Worm (Caenorhabditis elegans) whole organism, late embryonic: ENCODE data around the gene nstp-3.

ENCODE experiments used
- C08G9.2 ChIP-seq: sonication (generic microtip); optimal IDR thresholded peaks from 2 replicates; lab custom pipeline; 2016; ENCODE audit warnings: mild to moderate bottlenecking, missing genetic modification characterization, moderate library complexity, missing compliant biosample characterization
- F13H6.1 ChIP-seq: sonication (generic microtip); optimal IDR thresholded peaks from 2 replicates; lab custom pipeline; 2016; ENCODE audit warnings: missing genetic modification characterization, missing compliant biosample characterization
- K02D7.2 ChIP-seq: sonication (generic microtip); optimal IDR thresholded peaks from 2 replicates; lab custom pipeline; 2017; ENCODE audit warnings: mild to moderate bottlenecking, missing genetic modification characterization, missing compliant biosample characterization
- K09A11.1 ChIP-seq: sonication (generic microtip); optimal IDR thresholded peaks from 2 replicates; lab custom pipeline; 2017; ENCODE audit warnings: antibody characterized with exemption, mild to moderate bottlenecking, missing genetic modification characterization, missing compliant biosample characterization; ENCODE audit not compliant: insufficient read depth
- Y22D7AL.16 ChIP-seq: sonication (generic microtip); optimal IDR thresholded peaks from 2 replicates; lab custom pipeline; 2016; ENCODE audit warnings: missing genetic modification characterization, missing compliant biosample characterization
- ahr-1 ChIP-seq: sonication (generic microtip); optimal IDR thresholded peaks from 2 replicates; lab custom pipeline; 2016; ENCODE audit warnings: missing genetic modification characterization, missing compliant biosample characterization
- ama-1 ChIP-seq: fragments of 150-350 bp; optimal IDR thresholded peaks from 2 replicates; lab custom pipeline; 2014
- ceh-14 ChIP-seq: sonication (generic microtip); optimal IDR thresholded peaks from 2 replicates; lab custom pipeline; 2016; ENCODE audit warnings: missing genotype, missing genetic modification characterization, missing compliant biosample characterization
- ceh-22 ChIP-seq: sonication (generic microtip); optimal IDR thresholded peaks from 2 replicates; lab custom pipeline; 2017; ENCODE audit warnings: missing biosample characterization, missing genetic modification characterization
- ceh-24 ChIP-seq: sonication (generic microtip); optimal IDR thresholded peaks from 2 replicates; lab custom pipeline; 2016; ENCODE audit warnings: mild to moderate bottlenecking, missing genetic modification characterization, missing compliant biosample characterization
- ceh-31 ChIP-seq: sonication (generic microtip); optimal IDR thresholded peaks from 2 replicates; lab custom pipeline; 2016; ENCODE audit warnings: missing genetic modification characterization, missing compliant biosample characterization
- ceh-34 ChIP-seq: sonication (generic microtip); optimal IDR thresholded peaks from 2 replicates; lab custom pipeline; 2016; ENCODE audit warnings: mild to moderate bottlenecking, missing genetic modification characterization, missing compliant biosample characterization
- ceh-45 ChIP-seq: fragments of 200-800 bp; sonication (Bioruptor generic); IDR thresholded peaks from 2 replicates; pipeline ENCODE4 v1.3.6; 2022; ENCODE audit warnings: missing genetic modification reagents, missing genetic modification characterization, missing compliant biosample characterization
- che-1 ChIP-seq: sonication (generic microtip); optimal IDR thresholded peaks from 2 replicates; lab custom pipeline; 2016; ENCODE audit warnings: mild to moderate bottlenecking, missing genetic modification characterization, missing compliant biosample characterization
- elt-2 ChIP-seq: sonication (generic microtip); optimal IDR thresholded peaks from 2 replicates; lab custom pipeline; 2016; ENCODE audit warnings: missing genetic modification reagents, missing genetic modification characterization, missing compliant biosample characterization
- elt-4 ChIP-seq: sonication (generic microtip); optimal IDR thresholded peaks from 2 replicates; lab custom pipeline; 2016; ENCODE audit warnings: missing genetic modification characterization, missing compliant biosample characterization
- ets-4 ChIP-seq: sonication (generic microtip); optimal IDR thresholded peaks from 2 replicates; lab custom pipeline; 2016; ENCODE audit warnings: missing genetic modification characterization, missing compliant biosample characterization
- eyg-1 ChIP-seq: sonication (generic microtip); optimal IDR thresholded peaks from 2 replicates; lab custom pipeline; 2016; ENCODE audit warnings: missing genotype, missing genetic modification characterization, missing compliant biosample characterization
- fax-1 ChIP-seq: sonication (generic microtip); optimal IDR thresholded peaks from 2 replicates; lab custom pipeline; 2016; ENCODE audit warnings: missing genotype, missing genetic modification characterization, missing compliant biosample characterization
- fkh-6 ChIP-seq: sonication (generic microtip); optimal IDR thresholded peaks from 2 replicates; lab custom pipeline; 2016; ENCODE audit warnings: missing genetic modification characterization, missing compliant biosample characterization
- hlh-15 ChIP-seq: sonication (generic microtip); optimal IDR thresholded peaks from 2 replicates; lab custom pipeline; 2016; ENCODE audit warnings: missing genetic modification characterization, missing compliant biosample characterization
- hlh-8 ChIP-seq: sonication (generic microtip); optimal IDR thresholded peaks from 2 replicates; lab custom pipeline; 2016; ENCODE audit warnings: missing genotype, missing genetic modification characterization, missing compliant biosample characterization
- lim-6 ChIP-seq: sonication (generic microtip); optimal IDR thresholded peaks from 2 replicates; lab custom pipeline; 2016; ENCODE audit warnings: missing genetic modification characterization, missing compliant biosample characterization
- madf-2 ChIP-seq: sonication (generic microtip); optimal IDR thresholded peaks from 2 replicates; lab custom pipeline; 2017; ENCODE audit warnings: missing genetic modification characterization, missing compliant biosample characterization
- mec-3 ChIP-seq: sonication (generic microtip); optimal IDR thresholded peaks from 2 replicates; lab custom pipeline; 2016; ENCODE audit warnings: borderline replicate concordance, missing genetic modification characterization, missing compliant biosample characterization
- nfya-1 ChIP-seq: sonication (generic microtip); optimal IDR thresholded peaks from 2 replicates; lab custom pipeline; 2017; ENCODE audit warnings: missing genetic modification characterization, mild to moderate bottlenecking, missing compliant biosample characterization, antibody characterized with exemption, moderate library complexity
- nhr-11 ChIP-seq: fragments of 150-350 bp; optimal IDR thresholded peaks from 2 replicates; lab custom pipeline; 2014; ENCODE audit warnings: missing biosample characterization, missing genetic modification characterization
- nhr-232 ChIP-seq: sonication (generic microtip); optimal IDR thresholded peaks from 2 replicates; lab custom pipeline; 2016; ENCODE audit warnings: missing genetic modification characterization, missing compliant biosample characterization
- npax-4 ChIP-seq: sonication (generic microtip); optimal IDR thresholded peaks from 2 replicates; lab custom pipeline; 2016; ENCODE audit warnings: missing genetic modification characterization, missing compliant biosample characterization
- pag-3 ChIP-seq: sonication (generic microtip); optimal IDR thresholded peaks from 2 replicates; lab custom pipeline; 2016; ENCODE audit warnings: missing compliant biosample characterization, missing genetic modification characterization, borderline replicate concordance
- pat-9 ChIP-seq: fragments of 200-800 bp; sonication (Bioruptor generic); optimal IDR thresholded peaks from 2 replicates; lab custom pipeline; 2018; ENCODE audit warnings: mild to moderate bottlenecking, missing genetic modification characterization, moderate library complexity, missing compliant biosample characterization
- pax-1 ChIP-seq: fragments of 150-350 bp; optimal IDR thresholded peaks from 2 replicates; lab custom pipeline; 2014; ENCODE audit warnings: missing biosample characterization, missing genetic modification characterization
- pha-2 ChIP-seq: sonication (generic microtip); optimal IDR thresholded peaks from 2 replicates; lab custom pipeline; 2017; ENCODE audit warnings: mild to moderate bottlenecking, missing genetic modification characterization, missing compliant biosample characterization
- pha-4 ChIP-seq: fragments of 150-350 bp; optimal IDR thresholded peaks from 2 replicates; lab custom pipeline; 2018; ENCODE audit warnings: missing biosample characterization, missing genetic modification reagents, missing genetic modification characterization
- pros-1 ChIP-seq: fragments of 150-350 bp; optimal IDR thresholded peaks from 2 replicates; lab custom pipeline; 2014; ENCODE audit warnings: missing biosample characterization, missing genetic modification reagents, missing genetic modification characterization
- ref-2 ChIP-seq: sonication (generic microtip); optimal IDR thresholded peaks from 2 replicates; lab custom pipeline; 2016; ENCODE audit warnings: missing genetic modification characterization, missing compliant biosample characterization
- rnt-1 ChIP-seq: sonication (generic microtip); optimal IDR thresholded peaks from 2 replicates; lab custom pipeline; 2016; ENCODE audit warnings: missing genetic modification characterization, missing compliant biosample characterization
- sox-2 ChIP-seq: fragments of 200-800 bp; sonication (Bioruptor generic); IDR thresholded peaks from 2 replicates; pipeline ENCODE4 v1.3.6; 2022; ENCODE audit warnings: missing genetic modification reagents, missing genetic modification characterization, missing compliant biosample characterization
- sox-4 ChIP-seq: sonication (generic microtip); optimal IDR thresholded peaks from 2 replicates; lab custom pipeline; 2017; ENCODE audit warnings: mild to moderate bottlenecking, missing genetic modification characterization, inconsistent platforms, missing compliant biosample characterization
- syd-9 ChIP-seq: sonication (generic microtip); optimal IDR thresholded peaks from 2 replicates; lab custom pipeline; 2016; ENCODE audit warnings: mild to moderate bottlenecking, missing genetic modification characterization, moderate library complexity, missing compliant biosample characterization
- tbx-2 ChIP-seq: sonication (generic microtip); optimal IDR thresholded peaks from 2 replicates; lab custom pipeline; 2016; ENCODE audit warnings: missing genetic modification characterization, missing compliant biosample characterization
- tbx-7 ChIP-seq: sonication (generic microtip); optimal IDR thresholded peaks from 2 replicates; lab custom pipeline; 2016; ENCODE audit warnings: missing genotype, missing genetic modification characterization, missing compliant biosample characterization
- ttx-3 ChIP-seq: sonication (generic microtip); optimal IDR thresholded peaks from 2 replicates; lab custom pipeline; 2016; ENCODE audit warnings: missing genetic modification reagents, missing genetic modification characterization, missing compliant biosample characterization
- unc-3 ChIP-seq, 2 experiments: fragments of 200-800 bp in 1 of 2; sonication (Bioruptor generic) in 1 of 2; sonication (generic microtip) in 1 of 2; conservative IDR thresholded peaks in 1 of 2; optimal IDR thresholded peaks in 1 of 2; 2 replicates each; pipeline versions ENCODE4 v1.3.6 to Lab custom; 2016 to 2022; ENCODE audit warnings: missing compliant biosample characterization in 2 of 2, missing genetic modification characterization in 2 of 2, missing genetic modification reagents in 1 of 2
- unc-42 ChIP-seq: sonication (generic microtip); optimal IDR thresholded peaks from 2 replicates; lab custom pipeline; 2016; ENCODE audit warnings: missing genotype, missing genetic modification characterization, missing compliant biosample characterization
- unc-55 ChIP-seq: sonication (generic microtip); optimal IDR thresholded peaks from 2 replicates; lab custom pipeline; 2017; ENCODE audit warnings: missing biosample characterization, missing genetic modification reagents, missing genetic modification characterization
- unc-86 ChIP-seq: sonication (generic microtip); optimal IDR thresholded peaks from 2 replicates; lab custom pipeline; 2016; ENCODE audit warnings: missing genetic modification characterization, missing compliant biosample characterization

nstp-3 gene

ce11 chrV:5798132-5798531, at the start of gene nstp-3:
nstp-3 (minus strand) TSS chrV:5798232.
- TF ChIP-seq tbx-7 (tag; lab: Kevin White, UChicago) (no peak), pax-1 (no peak)

ce11 chrV:5846729-5847128, 48.7 kb upstream of the nstp-3 start:
- no peak for TF ChIP-seq C08G9.2 (tag; lab: Kevin White, UChicago)
- TF ChIP-seq pha-2 (tag; lab: Kevin White, UChicago): no peak
- TF ChIP-seq mec-3 (tag; lab: Kevin White, UChicago): no peak
- TF ChIP-seq fkh-6 (tag; lab: Kevin White, UChicago): peak; percentile 2
- TF ChIP-seq ceh-31 (tag; lab: Kevin White, UChicago): peak; percentile 73
- TF ChIP-seq eyg-1 (tag; lab: Kevin White, UChicago): no peak
- no peak for TF ChIP-seq K09A11.1 (tag; lab: Kevin White, UChicago)
- TF ChIP-seq syd-9 (tag; lab: Kevin White, UChicago): no peak
- no peak for TF ChIP-seq elt-4 (tag; lab: Kevin White, UChicago)
- no peak for TF ChIP-seq nhr-232 (tag; lab: Kevin White, UChicago)
- TF ChIP-seq unc-55 (GFP tag; lab: Kevin White, UChicago): no peak
- TF ChIP-seq madf-2 (tag; lab: Kevin White, UChicago): no peak
- no peak for TF ChIP-seq ama-1 (lab: Kevin White, UChicago)
- TF ChIP-seq unc-3 (GFP tag; conservative IDR thresholded peaks at IDR 0.05; lab: Robert Waterston, UW): no peak
- TF ChIP-seq unc-3 (tag; optimal IDR thresholded peaks at IDR 0.05; lab: Kevin White, UChicago): no peak
- TF ChIP-seq nhr-11: no peak
- no peak for TF ChIP-seq tbx-7 (tag; lab: Kevin White, UChicago)
- TF ChIP-seq ref-2 (tag; lab: Kevin White, UChicago): peak; percentile 2
- TF ChIP-seq unc-42: peak; percentile 30
- no peak for TF ChIP-seq unc-86 (tag; lab: Kevin White, UChicago)
- peak; percentile 17 for TF ChIP-seq tbx-2 (tag; lab: Kevin White, UChicago)
- TF ChIP-seq ceh-34 (tag; lab: Kevin White, UChicago): peak; percentile 1

ce11 chrV:5845669-5846189, 47.7 kb upstream of the nstp-3 start, which contains the start of gene F26F12.3:
F26F12.3 (minus strand) TSS chrV:5845719.
- TF ChIP-seq ceh-45: no peak
- no peak for TF ChIP-seq K02D7.2 (tag; lab: Kevin White, UChicago)
- no peak for TF ChIP-seq pros-1 (tag; lab: Kevin White, UChicago)
- TF ChIP-seq nhr-11: no peak
- no peak for TF ChIP-seq ceh-22
- TF ChIP-seq ahr-1 (tag; lab: Kevin White, UChicago): no peak
- no peak for TF ChIP-seq C08G9.2 (tag; lab: Kevin White, UChicago)
- no peak for TF ChIP-seq che-1 (tag; lab: Kevin White, UChicago)
- no peak for TF ChIP-seq pag-3
- TF ChIP-seq pha-2 (tag; lab: Kevin White, UChicago): no peak
- TF ChIP-seq sox-4: no peak
- TF ChIP-seq Y22D7AL.16 (tag; lab: Kevin White, UChicago): no peak
- no peak for TF ChIP-seq fkh-6 (tag; lab: Kevin White, UChicago)
- no peak for TF ChIP-seq elt-2 (tag; lab: Kevin White, UChicago)
- TF ChIP-seq nhr-232 (tag; lab: Kevin White, UChicago): peak; percentile 14
- no peak for TF ChIP-seq ttx-3 (tag; lab: Kevin White, UChicago)
- peak; percentile 8 for TF ChIP-seq ceh-34 (tag; lab: Kevin White, UChicago)
- TF ChIP-seq sox-2 (GFP tag; lab: Robert Waterston, UW): no peak
- no peak for TF ChIP-seq hlh-8
- no peak for TF ChIP-seq ceh-14 (tag; lab: Kevin White, UChicago)
- no peak for TF ChIP-seq rnt-1 (tag; lab: Kevin White, UChicago)
- TF ChIP-seq ets-4 (tag; lab: Kevin White, UChicago): peak; percentile 3
- TF ChIP-seq lim-6: no peak
- TF ChIP-seq hlh-15 (tag; lab: Kevin White, UChicago): no peak
- no peak for TF ChIP-seq unc-86 (tag; lab: Kevin White, UChicago)
- no peak for TF ChIP-seq K09A11.1 (tag; lab: Kevin White, UChicago)
- no peak for TF ChIP-seq npax-4 (tag; lab: Kevin White, UChicago)
- TF ChIP-seq nfya-1: peak; percentile 20
- no peak for TF ChIP-seq fax-1
- no peak for TF ChIP-seq ceh-24 (tag; lab: Kevin White, UChicago)
- TF ChIP-seq unc-42: peak; percentile 23
- no peak for TF ChIP-seq pat-9 (tag; lab: Kevin White, UChicago)
- TF ChIP-seq ceh-31 (tag; lab: Kevin White, UChicago): peak; percentile 38
- TF ChIP-seq madf-2 (tag; lab: Kevin White, UChicago): no peak
- TF ChIP-seq eyg-1 (tag; lab: Kevin White, UChicago): no peak
- TF ChIP-seq pha-4 (tag; lab: Kevin White, UChicago): no peak
- no peak for TF ChIP-seq elt-4 (tag; lab: Kevin White, UChicago)
- TF ChIP-seq F13H6.1 (tag; lab: Kevin White, UChicago): peak; percentile 24
